Worm (Caenorhabditis elegans) whole organism, L4 larva: ENCODE data around the gene sdz-26.

Source experiments
- F49E8.2 ChIP-seq: sonication (generic microtip); optimal IDR thresholded peaks from 2 replicates; lab custom pipeline; 2016; ENCODE audit warnings: missing compliant biosample characterization, mild to moderate bottlenecking, missing genetic modification characterization, borderline replicate concordance
- hif-1 ChIP-seq, 2 experiments: sonication (generic microtip); optimal IDR thresholded peaks; 2 replicates each; lab custom pipeline; 2016 to 2017; ENCODE audit warnings: missing compliant biosample characterization in 2 of 2, missing genetic modification characterization in 2 of 2, missing genetic modification reagents in 2 of 2, missing genotype in 2 of 2, mild to moderate bottlenecking in 1 of 2
- zag-1 ChIP-seq: fragments of 150-350 bp; optimal IDR thresholded peaks from 2 replicates; lab custom pipeline; 2014; ENCODE audit warnings: missing biosample characterization, missing genetic modification characterization

DNA sequence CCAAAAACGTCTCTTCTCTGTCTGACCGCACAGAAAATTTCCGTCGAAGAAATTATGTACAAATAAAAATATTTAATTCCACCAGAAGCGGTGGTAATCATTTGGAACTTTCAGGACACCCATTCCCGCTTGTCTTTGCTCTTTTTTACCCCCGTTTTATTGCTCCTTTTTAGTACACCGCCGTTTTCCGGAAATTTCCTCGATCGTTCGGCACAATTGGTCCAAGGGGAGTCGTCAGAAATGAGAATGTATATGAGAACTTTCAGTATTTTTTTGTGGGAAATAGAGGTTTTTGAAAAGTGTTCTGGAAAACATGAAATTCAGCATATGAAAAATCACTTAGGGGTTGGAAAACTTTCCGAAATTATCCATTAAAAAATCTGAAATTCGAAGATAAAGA, 772 bp upstream of the sdz-26 start:
- TF ChIP-seq zag-1 (no peak), F49E8.2 (tag; lab: Kevin White, UChicago) (no peak), hif-1 (tag; optimal IDR thresholded peaks at IDR 0.05; lab: Kevin White, UChicago) (no peak)
